Fruit fly (Drosophila melanogaster) whole organism, embryonic: ENCODE data around the gene CG1927.

Experiments
- Blimp-1 ChIP-seq: fragments of 200-800 bp; sonication (Bioruptor generic); optimal IDR thresholded peaks from 3 replicates; lab custom pipeline; 2018; ENCODE audit warnings: missing biosample characterization, missing genetic modification characterization, mild to moderate bottlenecking, moderate library complexity, missing genetic modification reagents
- CG10543 ChIP-seq: fragments of 200-800 bp; sonication (Bioruptor generic); optimal IDR thresholded peaks from 3 replicates; lab custom pipeline; 2017; ENCODE audit warnings: missing biosample characterization, mild to moderate bottlenecking, missing genetic modification characterization, moderate library complexity
- CG12769 ChIP-seq: fragments of 200-800 bp; sonication (Bioruptor generic); optimal IDR thresholded peaks from 2 replicates; lab custom pipeline; 2019; ENCODE audit warnings: missing biosample characterization, mild to moderate bottlenecking, missing genetic modification characterization, moderate library complexity
- CG13296 ChIP-seq: fragments of 200-800 bp; sonication (Bioruptor generic); optimal IDR thresholded peaks from 3 replicates; lab custom pipeline; 2018; ENCODE audit warnings: missing biosample characterization, mild to moderate bottlenecking, missing genetic modification characterization
- CG13424 ChIP-seq: fragments of 200-800 bp; sonication (Bioruptor generic); optimal IDR thresholded peaks from 2 replicates; lab custom pipeline; 2019; ENCODE audit warnings: missing biosample characterization, mild to moderate bottlenecking, missing genetic modification characterization, moderate library complexity
- CG15269 ChIP-seq: fragments of 200-800 bp; sonication (Bioruptor generic); optimal IDR thresholded peaks from 2 replicates; lab custom pipeline; 2018; ENCODE audit warnings: missing biosample characterization, mild to moderate bottlenecking, missing genetic modification characterization, moderate library complexity
- CG16813 ChIP-seq: fragments of 200-800 bp; sonication (Bioruptor generic); IDR thresholded peaks from 3 replicates; pipeline ENCODE4 v1.3.6; 2022; ENCODE audit warnings: missing biosample characterization, missing genetic modification characterization; ENCODE audit not compliant: partially characterized antibody
- CG17328 ChIP-seq: fragments of 200-800 bp; sonication (Bioruptor generic); IDR thresholded peaks from 2 replicates; pipeline ENCODE4 v1.3.6; 2022; ENCODE audit warnings: missing biosample characterization, missing genetic modification characterization
- CG2202 ChIP-seq: fragments of 200-800 bp; sonication (Bioruptor generic); optimal IDR thresholded peaks from 2 replicates; lab custom pipeline; 2018; ENCODE audit warnings: missing biosample characterization, mild to moderate bottlenecking, missing genetic modification characterization
- CG2875 ChIP-seq: fragments of 200-800 bp; sonication (Bioruptor generic); optimal IDR thresholded peaks from 2 replicates; lab custom pipeline; 2017; ENCODE audit warnings: missing biosample characterization, mild to moderate bottlenecking, missing genetic modification characterization, missing genetic modification reagents
- CG30403 ChIP-seq: fragments of 200-800 bp; sonication (Bioruptor generic); optimal IDR thresholded peaks from 3 replicates; lab custom pipeline; 2016; ENCODE audit warnings: missing biosample characterization, missing genetic modification characterization
- CG4328 ChIP-seq: fragments of 200-800 bp; sonication (Bioruptor generic); optimal IDR thresholded peaks from 3 replicates; lab custom pipeline; 2017; ENCODE audit warnings: missing biosample characterization, missing genetic modification reagents, missing genetic modification characterization
- CG4424 ChIP-seq: fragments of 200-800 bp; sonication (Bioruptor generic); optimal IDR thresholded peaks from 3 replicates; lab custom pipeline; 2016; ENCODE audit warnings: missing biosample characterization, missing genetic modification characterization
- CG4707 ChIP-seq: fragments of 200-800 bp; sonication (Bioruptor generic); optimal IDR thresholded peaks from 2 replicates; lab custom pipeline; 2018; ENCODE audit warnings: missing biosample characterization, mild to moderate bottlenecking, missing genetic modification characterization, moderate library complexity
- CG7372 ChIP-seq: fragments of 200-800 bp; sonication (Bioruptor generic); IDR thresholded peaks from 2 replicates; pipeline ENCODE4 v1.3.6; 2022; ENCODE audit warnings: missing biosample characterization, missing genetic modification characterization
- CG8290 ChIP-seq, 3 experiments: fragments of 200-800 bp; sonication (Bioruptor generic); optimal IDR thresholded peaks; 2 replicates each; lab custom pipeline; 2016 to 2019; ENCODE audit warnings: missing biosample characterization in 3 of 3, missing genetic modification characterization in 3 of 3, mild to moderate bottlenecking in 2 of 3, moderate library complexity in 1 of 3
- CG9727 ChIP-seq: fragments of 200-800 bp; sonication (Bioruptor generic); optimal IDR thresholded peaks from 3 replicates; lab custom pipeline; 2017; ENCODE audit warnings: missing biosample characterization, mild to moderate bottlenecking, missing genetic modification characterization
- CG9797 ChIP-seq: fragments of 200-800 bp; sonication (Bioruptor generic); optimal IDR thresholded peaks from 3 replicates; lab custom pipeline; 2018; ENCODE audit warnings: missing biosample characterization, mild to moderate bottlenecking, missing genetic modification characterization
- CG9932 ChIP-seq: fragments of 200-800 bp; sonication (Bioruptor generic); IDR thresholded peaks from 2 replicates; pipeline ENCODE4 v1.3.6; 2022; ENCODE audit warnings: missing biosample characterization, missing genetic modification characterization
- CTCF ChIP-seq: fragments of 200-800 bp; sonication (Bioruptor generic); optimal IDR thresholded peaks from 2 replicates; lab custom pipeline; 2017; ENCODE audit warnings: missing biosample characterization, mild to moderate bottlenecking, missing genetic modification characterization, moderate library complexity
- Dbx ChIP-seq: fragments of 200-800 bp; sonication (Bioruptor generic); IDR thresholded peaks from 3 replicates; pipeline ENCODE4 v1.3.6; 2022; ENCODE audit warnings: missing biosample characterization, missing genetic modification characterization
- Deaf1 ChIP-seq: fragments of 200-800 bp; optimal IDR thresholded peaks from 3 replicates; lab custom pipeline; 2019; ENCODE audit warnings: missing biosample characterization, mild to moderate bottlenecking, missing genetic modification characterization, moderate library complexity
- Dp ChIP-seq: fragments of 200-800 bp; sonication (Bioruptor generic); optimal IDR thresholded peaks from 2 replicates; lab custom pipeline; 2018; ENCODE audit warnings: missing biosample characterization, mild to moderate bottlenecking, missing genetic modification characterization, moderate library complexity
- Ets65A ChIP-seq: fragments of 200-800 bp; sonication (Bioruptor generic); peaks from one replicate; lab custom pipeline; 2016; ENCODE audit warnings: missing biosample characterization, missing genetic modification characterization
- HLH4C ChIP-seq: fragments of 200-800 bp; sonication (Bioruptor generic); IDR thresholded peaks from 3 replicates; pipeline ENCODE4 v1.3.6; 2022; ENCODE audit warnings: missing biosample characterization, missing genetic modification characterization; ENCODE audit not compliant: partially characterized antibody
- Med ChIP-seq: fragments of 200-800 bp; sonication (Bioruptor generic); peaks from one replicate; lab custom pipeline; 2016; ENCODE audit warnings: missing biosample characterization, missing genetic modification characterization, mild to moderate bottlenecking, inconsistent platforms, moderate library complexity
- Myb ChIP-seq: fragments of 200-800 bp; sonication (Bioruptor generic); optimal IDR thresholded peaks from 2 replicates; lab custom pipeline; 2016; ENCODE audit warnings: missing biosample characterization, missing genetic modification characterization
- Optix ChIP-seq: fragments of 200-800 bp; sonication (Bioruptor generic); IDR thresholded peaks from 3 replicates; pipeline ENCODE4 v1.3.6; 2022; ENCODE audit warnings: missing biosample characterization, missing genetic modification characterization
- Rfx ChIP-seq: fragments of 200-800 bp; sonication (Bioruptor generic); IDR thresholded peaks from 2 replicates; pipeline ENCODE4 v1.3.6; 2022; ENCODE audit warnings: missing biosample characterization, missing genetic modification characterization
- Rx ChIP-seq: fragments of 200-800 bp; sonication (Bioruptor generic); IDR thresholded peaks from 2 replicates; pipeline ENCODE4 v1.3.6; 2022; ENCODE audit warnings: missing biosample characterization, missing genetic modification characterization
- Sox100B ChIP-seq: fragments of 200-800 bp; sonication (Bioruptor generic); optimal IDR thresholded peaks from 3 replicates; lab custom pipeline; 2018; ENCODE audit warnings: missing biosample characterization, mild to moderate bottlenecking, missing genetic modification characterization
- Xbp1 ChIP-seq: fragments of 200-800 bp; sonication (Bioruptor generic); optimal IDR thresholded peaks from 3 replicates; lab custom pipeline; 2016; ENCODE audit warnings: missing biosample characterization, mild to moderate bottlenecking, missing genetic modification characterization
- al ChIP-seq: fragments of 200-800 bp; sonication (Bioruptor generic); IDR thresholded peaks from 2 replicates; pipeline ENCODE4 v1.3.6; 2022; ENCODE audit warnings: missing biosample characterization, missing genetic modification characterization
- amos ChIP-seq: fragments of 200-800 bp; sonication (Bioruptor generic); IDR thresholded peaks from 2 replicates; pipeline ENCODE4 v1.3.6; 2022; ENCODE audit warnings: missing biosample characterization, missing genetic modification characterization; ENCODE audit not compliant: partially characterized antibody
- ara ChIP-seq: fragments of 200-800 bp; sonication (Bioruptor generic); IDR thresholded peaks from 2 replicates; pipeline ENCODE4 v1.3.6; 2022; ENCODE audit warnings: missing biosample characterization, missing genetic modification characterization
- ash1 ChIP-seq: fragments of 200-800 bp; sonication (Bioruptor generic); optimal IDR thresholded peaks from 2 replicates; lab custom pipeline; 2018; ENCODE audit warnings: missing biosample characterization, mild to moderate bottlenecking, missing genetic modification characterization
- bbx ChIP-seq: fragments of 200-800 bp; sonication (Bioruptor generic); IDR thresholded peaks from 2 replicates; pipeline ENCODE4 v1.3.6; 2022; ENCODE audit warnings: missing biosample characterization, missing genetic modification characterization; ENCODE audit not compliant: partially characterized antibody
- chinmo ChIP-seq: fragments of 200-800 bp; sonication (Bioruptor generic); IDR thresholded peaks from 4 replicates; pipeline ENCODE4 v1.3.6; 2022; ENCODE audit warnings: missing biosample characterization, missing genetic modification characterization; ENCODE audit not compliant: partially characterized antibody
- crc ChIP-seq: fragments of 200-800 bp; sonication (Bioruptor generic); optimal IDR thresholded peaks from 2 replicates; lab custom pipeline; 2016; ENCODE audit warnings: missing biosample characterization, missing genetic modification characterization
- dysf ChIP-seq: fragments of 200-800 bp; sonication (Bioruptor generic); IDR thresholded peaks from 3 replicates; pipeline ENCODE4 v1.3.6; 2022; ENCODE audit warnings: missing biosample characterization, missing genetic modification characterization
- grau ChIP-seq: fragments of 200-800 bp; optimal IDR thresholded peaks from 3 replicates; lab custom pipeline; 2019; ENCODE audit warnings: missing biosample characterization, mild to moderate bottlenecking, missing genetic modification characterization, moderate library complexity
- knrl ChIP-seq: fragments of 200-800 bp; sonication (Bioruptor generic); IDR thresholded peaks from 3 replicates; pipeline ENCODE4 v1.3.6; 2022; ENCODE audit warnings: missing biosample characterization, missing genetic modification characterization; ENCODE audit not compliant: partially characterized antibody
- nau ChIP-seq: fragments of 200-800 bp; sonication (Bioruptor generic); optimal IDR thresholded peaks from 3 replicates; lab custom pipeline; 2017; ENCODE audit warnings: missing biosample characterization, mild to moderate bottlenecking, missing genetic modification characterization, missing genetic modification reagents
- pita ChIP-seq: fragments of 200-800 bp; sonication (Bioruptor generic); optimal IDR thresholded peaks from 2 replicates; lab custom pipeline; 2017; ENCODE audit warnings: missing biosample characterization, mild to moderate bottlenecking, missing genetic modification characterization
- sisA ChIP-seq: fragments of 200-800 bp; sonication (Bioruptor generic); IDR thresholded peaks from 2 replicates; pipeline ENCODE4 v1.3.6; 2022; ENCODE audit warnings: missing biosample characterization, missing genetic modification characterization
- slbo ChIP-seq: fragments of 200-800 bp; sonication (Bioruptor generic); IDR thresholded peaks from 2 replicates; pipeline ENCODE4 v1.3.6; 2022; ENCODE audit warnings: missing biosample characterization, missing genetic modification characterization
- stc ChIP-seq: fragments of 200-800 bp; sonication (Bioruptor generic); IDR thresholded peaks from 2 replicates; pipeline ENCODE4 v1.3.6; 2022; ENCODE audit warnings: missing biosample characterization, missing genetic modification characterization

CG1927 gene

DNA sequence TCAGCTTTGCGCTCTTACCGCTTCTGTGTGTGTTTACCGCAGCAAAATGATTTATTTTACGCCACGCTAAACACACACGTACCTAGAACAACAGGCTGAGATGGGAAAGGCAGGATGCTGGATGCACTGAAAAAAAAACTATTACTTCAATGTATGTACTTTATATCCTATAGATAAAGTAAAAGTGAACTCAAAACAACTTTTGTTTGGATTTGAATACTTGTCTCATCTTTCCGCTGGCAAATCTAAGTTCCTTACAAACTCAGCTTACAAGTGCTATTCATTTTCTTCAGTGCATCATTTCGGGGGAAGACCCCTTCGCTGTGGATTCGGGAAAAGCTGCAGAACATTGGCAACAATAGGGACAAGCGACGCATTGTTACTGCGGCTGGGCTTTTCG is 6.9 kb upstream of the CG1927 start (continued):
- TF ChIP-seq Deaf1 (tag; lab: Kevin White, UChicago), result peak; percentile 22
- peak; percentile 15 for TF ChIP-seq CG30403 (GFP tag; lab: Kevin White, UChicago)
- peak; percentile 5 for TF ChIP-seq Xbp1
- peak; percentile 31 for TF ChIP-seq CG9727 (GFP tag; lab: Kevin White, UChicago)
- no peak for TF ChIP-seq CG17328 (GFP tag; lab: Robert Waterston, UW)
- 0 out of 3 replicates have a peak, but pooled peaks have one; percentile 13 for TF ChIP-seq Optix (GFP tag; lab: Robert Waterston, UW)
- peak; percentile 12 for TF ChIP-seq grau (tag; lab: Kevin White, UChicago)
- TF ChIP-seq CG13424, result peak; percentile 6
- peak; percentile 38; the same call in 1 of the 2 replicates for TF ChIP-seq CG9932 (GFP tag; lab: Robert Waterston, UW)
- peak; percentile 91 for TF ChIP-seq Ets65A (GFP tag; lab: Kevin White, UChicago)
- TF ChIP-seq CG15269 (tag; lab: Kevin White, UChicago), result peak; percentile 23
- TF ChIP-seq dysf (GFP tag; lab: Robert Waterston, UW), result peak; percentile 40; the same call in 1 of the 3 replicates

dm6 chr3L:1971103-1971742 is 1.3 kb upstream of the CG1927 start, which contains the start of the genes CG11815 and acs:
Gene CG11815 (minus strand): TSS chr3L:1971200.
Gene acs (plus strand): TSS chr3L:1971638.
- TF ChIP-seq CG9932 (GFP tag; lab: Robert Waterston, UW) (no peak), Rfx (GFP tag; lab: Robert Waterston, UW) (no peak), CG2875 (GFP tag; lab: Kevin White, UChicago) (no peak), crc (GFP tag; lab: Kevin White, UChicago) (no peak), ash1 (no peak), slbo (GFP tag; lab: Robert Waterston, UW) (no peak), sisA (GFP tag; lab: Robert Waterston, UW) (no peak), Dbx (0 out of 3 replicates have a peak, but pooled peaks have one; percentile 1), Med (GFP tag; lab: Kevin White, UChicago) (peak; percentile 63), ara (GFP tag; lab: Robert Waterston, UW) (no peak), CG4424 (GFP tag; lab: Kevin White, UChicago) (no peak), CG13296 (GFP tag; lab: Kevin White, UChicago) (no peak), CG2202 (no peak), Blimp-1 (GFP tag; lab: Kevin White, UChicago) (no peak), CG16813 (GFP tag; lab: Robert Waterston, UW) (0 out of 3 replicates have a peak, but pooled peaks have one; percentile 23), amos (GFP tag; lab: Robert Waterston, UW) (peak; percentile 39; the same call in 1 of the 2 replicates), CG7372 (GFP tag; lab: Robert Waterston, UW) (0 out of 2 replicates have a peak, but pooled peaks have one; percentile 36), Dp (GFP tag; lab: Kevin White, UChicago) (no peak), stc (no peak), CG10543 (no peak), CG4707 (GFP tag; lab: Kevin White, UChicago) (no peak), Sox100B (GFP tag; lab: Kevin White, UChicago) (no peak), Rx (no peak), CTCF (GFP tag; lab: Kevin White, UChicago) (peak; percentile 78), chinmo (peak; percentile 55; the same call in 1 of the 4 replicates), bbx (GFP tag; lab: Robert Waterston, UW) (peak; percentile 33; the same call in 1 of the 2 replicates), CG12769 (tag; lab: Kevin White, UChicago) (peak; percentile 5), HLH4C (GFP tag; lab: Robert Waterston, UW) (0 out of 3 replicates have a peak, but pooled peaks have one; percentile 3), nau (GFP tag; lab: Kevin White, UChicago) (no peak), Ets65A (GFP tag; lab: Kevin White, UChicago) (peak; percentile 41), CG4328 (no peak), Myb (GFP tag; lab: Kevin White, UChicago) (peak; percentile 19), pita (GFP tag; lab: Kevin White, UChicago) (peak; percentile 20), CG9797 (GFP tag; lab: Kevin White, UChicago) (no peak), CG8290 (GFP tag; optimal IDR thresholded peaks at IDR 0.05; lab: Kevin White, UChicago) (no peak), CG8290 (tag; optimal IDR thresholded peaks at IDR 0.05; lab: Kevin White, UChicago) (peak in 1 of 2 experiments; percentile 7), al (no peak), knrl (peak; percentile 36; the same call in 1 of the 3 replicates)
